Worm (Caenorhabditis elegans) whole organism, late embryonic: ENCODE data around the gene R05G9.3.

ENCODE experiments used
- Y22D7AL.16 ChIP-seq: sonication (generic microtip); optimal IDR thresholded peaks from 2 replicates; lab custom pipeline; 2016; ENCODE audit warnings: missing genetic modification characterization, missing compliant biosample characterization
- ceh-24 ChIP-seq: sonication (generic microtip); optimal IDR thresholded peaks from 2 replicates; lab custom pipeline; 2016; ENCODE audit warnings: mild to moderate bottlenecking, missing genetic modification characterization, missing compliant biosample characterization
- ceh-31 ChIP-seq: sonication (generic microtip); optimal IDR thresholded peaks from 2 replicates; lab custom pipeline; 2016; ENCODE audit warnings: missing genetic modification characterization, missing compliant biosample characterization
- ceh-34 ChIP-seq: sonication (generic microtip); optimal IDR thresholded peaks from 2 replicates; lab custom pipeline; 2016; ENCODE audit warnings: mild to moderate bottlenecking, missing genetic modification characterization, missing compliant biosample characterization
- ceh-48 ChIP-seq: sonication (generic microtip); optimal IDR thresholded peaks from 2 replicates; lab custom pipeline; 2016; ENCODE audit warnings: missing genetic modification characterization, inconsistent platforms, missing compliant biosample characterization
- elt-2 ChIP-seq: sonication (generic microtip); optimal IDR thresholded peaks from 2 replicates; lab custom pipeline; 2016; ENCODE audit warnings: missing genetic modification reagents, missing genetic modification characterization, missing compliant biosample characterization
- ets-4 ChIP-seq: sonication (generic microtip); optimal IDR thresholded peaks from 2 replicates; lab custom pipeline; 2016; ENCODE audit warnings: missing genetic modification characterization, missing compliant biosample characterization
- fax-1 ChIP-seq: sonication (generic microtip); optimal IDR thresholded peaks from 2 replicates; lab custom pipeline; 2016; ENCODE audit warnings: missing genotype, missing genetic modification characterization, missing compliant biosample characterization
- hlh-13 ChIP-seq: fragments of 200-800 bp; sonication (Bioruptor generic); optimal IDR thresholded peaks from 2 replicates; lab custom pipeline; 2018; ENCODE audit warnings: mild to moderate bottlenecking, missing genetic modification characterization, missing compliant biosample characterization
- hlh-6 ChIP-seq: sonication (generic microtip); optimal IDR thresholded peaks from 2 replicates; lab custom pipeline; 2016; ENCODE audit warnings: missing genotype, missing genetic modification characterization, missing compliant biosample characterization
- hlh-8 ChIP-seq: sonication (generic microtip); optimal IDR thresholded peaks from 2 replicates; lab custom pipeline; 2016; ENCODE audit warnings: missing genotype, missing genetic modification characterization, missing compliant biosample characterization
- lim-6 ChIP-seq: sonication (generic microtip); optimal IDR thresholded peaks from 2 replicates; lab custom pipeline; 2016; ENCODE audit warnings: missing genetic modification characterization, missing compliant biosample characterization
- lin-11 ChIP-seq: fragments of 200-800 bp; sonication (Bioruptor generic); optimal IDR thresholded peaks from 2 replicates; lab custom pipeline; 2018; ENCODE audit warnings: mild to moderate bottlenecking, missing genetic modification characterization, missing compliant biosample characterization
- madf-2 ChIP-seq: sonication (generic microtip); optimal IDR thresholded peaks from 2 replicates; lab custom pipeline; 2017; ENCODE audit warnings: missing genetic modification characterization, missing compliant biosample characterization
- nfya-1 ChIP-seq: sonication (generic microtip); optimal IDR thresholded peaks from 2 replicates; lab custom pipeline; 2017; ENCODE audit warnings: missing genetic modification characterization, mild to moderate bottlenecking, missing compliant biosample characterization, antibody characterized with exemption, moderate library complexity
- nhr-232 ChIP-seq: sonication (generic microtip); optimal IDR thresholded peaks from 2 replicates; lab custom pipeline; 2016; ENCODE audit warnings: missing genetic modification characterization, missing compliant biosample characterization
- pat-9 ChIP-seq: fragments of 200-800 bp; sonication (Bioruptor generic); optimal IDR thresholded peaks from 2 replicates; lab custom pipeline; 2018; ENCODE audit warnings: mild to moderate bottlenecking, missing genetic modification characterization, moderate library complexity, missing compliant biosample characterization
- pax-1 ChIP-seq: fragments of 150-350 bp; optimal IDR thresholded peaks from 2 replicates; lab custom pipeline; 2014; ENCODE audit warnings: missing biosample characterization, missing genetic modification characterization
- pha-2 ChIP-seq: sonication (generic microtip); optimal IDR thresholded peaks from 2 replicates; lab custom pipeline; 2017; ENCODE audit warnings: mild to moderate bottlenecking, missing genetic modification characterization, missing compliant biosample characterization
- pha-4 ChIP-seq: fragments of 150-350 bp; optimal IDR thresholded peaks from 2 replicates; lab custom pipeline; 2018; ENCODE audit warnings: missing biosample characterization, missing genetic modification reagents, missing genetic modification characterization
- pqm-1 ChIP-seq: sonication (generic microtip); optimal IDR thresholded peaks from 2 replicates; lab custom pipeline; 2016; ENCODE audit warnings: missing genetic modification characterization, missing compliant biosample characterization
- pros-1 ChIP-seq: fragments of 150-350 bp; optimal IDR thresholded peaks from 2 replicates; lab custom pipeline; 2014; ENCODE audit warnings: missing biosample characterization, missing genetic modification reagents, missing genetic modification characterization
- ref-2 ChIP-seq: sonication (generic microtip); optimal IDR thresholded peaks from 2 replicates; lab custom pipeline; 2016; ENCODE audit warnings: missing genetic modification characterization, missing compliant biosample characterization
- rnt-1 ChIP-seq: sonication (generic microtip); optimal IDR thresholded peaks from 2 replicates; lab custom pipeline; 2016; ENCODE audit warnings: missing genetic modification characterization, missing compliant biosample characterization
- sdc-2 ChIP-seq: sonication (generic microtip); optimal IDR thresholded peaks from 2 replicates; lab custom pipeline; 2016; ENCODE audit warnings: missing genotype, missing genetic modification characterization, missing compliant biosample characterization
- sox-2 ChIP-seq: fragments of 200-800 bp; sonication (Bioruptor generic); IDR thresholded peaks from 2 replicates; pipeline ENCODE4 v1.3.6; 2022; ENCODE audit warnings: missing genetic modification reagents, missing genetic modification characterization, missing compliant biosample characterization
- syd-9 ChIP-seq: sonication (generic microtip); optimal IDR thresholded peaks from 2 replicates; lab custom pipeline; 2016; ENCODE audit warnings: mild to moderate bottlenecking, missing genetic modification characterization, moderate library complexity, missing compliant biosample characterization
- tbx-2 ChIP-seq: sonication (generic microtip); optimal IDR thresholded peaks from 2 replicates; lab custom pipeline; 2016; ENCODE audit warnings: missing genetic modification characterization, missing compliant biosample characterization
- tbx-7 ChIP-seq: sonication (generic microtip); optimal IDR thresholded peaks from 2 replicates; lab custom pipeline; 2016; ENCODE audit warnings: missing genotype, missing genetic modification characterization, missing compliant biosample characterization
- ttx-3 ChIP-seq: sonication (generic microtip); optimal IDR thresholded peaks from 2 replicates; lab custom pipeline; 2016; ENCODE audit warnings: missing genetic modification reagents, missing genetic modification characterization, missing compliant biosample characterization
- unc-42 ChIP-seq: sonication (generic microtip); optimal IDR thresholded peaks from 2 replicates; lab custom pipeline; 2016; ENCODE audit warnings: missing genotype, missing genetic modification characterization, missing compliant biosample characterization
- unc-55 ChIP-seq: sonication (generic microtip); optimal IDR thresholded peaks from 2 replicates; lab custom pipeline; 2017; ENCODE audit warnings: missing biosample characterization, missing genetic modification reagents, missing genetic modification characterization
- unc-86 ChIP-seq: sonication (generic microtip); optimal IDR thresholded peaks from 2 replicates; lab custom pipeline; 2016; ENCODE audit warnings: missing genetic modification characterization, missing compliant biosample characterization
- zip-5 ChIP-seq: sonication (generic microtip); optimal IDR thresholded peaks from 2 replicates; lab custom pipeline; 2016; ENCODE audit warnings: missing genetic modification characterization, missing compliant biosample characterization
- ztf-16 ChIP-seq: sonication (generic microtip); optimal IDR thresholded peaks from 2 replicates; lab custom pipeline; 2017; ENCODE audit warnings: missing genetic modification characterization, missing compliant biosample characterization

R05G9.3 gene

DNA sequence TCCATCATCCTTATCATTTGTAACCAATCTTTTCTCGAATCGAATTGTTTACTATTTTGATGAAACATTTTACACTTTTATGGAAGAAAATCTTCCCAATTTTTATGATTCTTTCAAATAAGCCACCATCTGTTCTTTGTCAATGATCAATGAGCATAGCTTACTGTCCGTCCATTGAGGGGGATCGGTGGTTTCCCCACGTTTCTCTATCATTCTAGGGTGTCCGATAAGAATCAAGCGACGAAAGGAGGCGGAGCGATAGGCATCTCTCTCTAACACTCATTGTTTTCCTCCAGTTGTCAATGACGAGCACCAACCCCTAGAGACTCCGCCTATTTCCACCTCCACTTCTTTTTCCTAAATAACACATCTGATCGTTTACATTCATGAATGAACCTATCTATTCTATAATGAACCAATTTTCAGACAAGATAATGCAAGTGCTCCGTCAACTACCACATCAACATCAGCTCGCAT, 23.2 kb upstream of the R05G9.3 start, which contains the start of gene C56E6.2:
TSS of gene C56E6.2 (plus strand) at position 427 of the 477 bp plus-strand sequence.
- TF ChIP-seq elt-2 (tag; lab: Kevin White, UChicago), result peak; percentile 53
- TF ChIP-seq unc-55 (GFP tag; lab: Kevin White, UChicago), result peak; percentile 13
- no peak for TF ChIP-seq pax-1 (tag; lab: Kevin White, UChicago)
- TF ChIP-seq, all 69 proteins: peak for 2

- TF ChIP-seq hlh-13 (GFP tag; lab: Kevin White, UChicago) (no peak), ztf-16 (tag; lab: Kevin White, UChicago) (no peak), ceh-24 (tag; lab: Kevin White, UChicago) (no peak), ttx-3 (tag; lab: Kevin White, UChicago) (no peak), syd-9 (tag; lab: Kevin White, UChicago) (no peak), tbx-7 (no peak), ceh-48 (no peak), elt-2 (tag; lab: Kevin White, UChicago) (no peak), fax-1 (tag; lab: Kevin White, UChicago) (no peak)
Measured at ce11 chrII:6523940-6524339, 22.6 kb upstream of the R05G9.3 start.

DNA sequence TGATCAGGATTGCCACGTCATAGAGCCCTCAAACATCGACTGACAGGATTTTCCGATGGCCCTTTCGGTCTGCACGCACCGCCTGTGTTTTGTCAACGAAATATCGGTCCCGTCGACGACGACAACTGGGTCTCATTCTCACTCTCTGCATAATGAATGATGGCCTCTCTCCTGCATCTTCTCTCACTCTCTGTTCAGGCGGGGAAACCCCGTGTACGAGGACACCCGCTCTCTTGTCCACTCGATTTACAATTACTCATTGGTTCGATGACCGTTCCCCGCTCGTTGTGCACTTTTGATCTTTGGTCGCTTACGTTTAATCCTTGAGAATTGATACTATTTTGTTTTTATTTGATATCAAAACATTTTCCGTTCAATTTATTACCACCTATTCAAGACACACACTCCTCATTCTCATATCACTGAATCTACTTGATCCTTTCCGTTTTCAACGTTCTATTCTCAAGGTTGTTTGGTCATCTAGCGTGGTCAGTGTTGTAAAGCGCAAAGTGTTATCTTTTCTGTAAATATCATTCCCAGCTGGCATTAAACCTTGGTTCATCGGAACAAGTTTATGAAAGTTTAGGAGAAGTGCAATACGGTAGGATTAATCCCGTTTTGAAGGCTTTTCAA, 21.4 kb upstream of the R05G9.3 start:
- no peak for TF ChIP-seq pha-4 (tag; lab: Kevin White, UChicago)
- TF ChIP-seq ceh-31 (tag; lab: Kevin White, UChicago), result peak; percentile 57
- peak; percentile 72 for TF ChIP-seq tbx-2 (tag; lab: Kevin White, UChicago)
- peak; percentile 32 for TF ChIP-seq ceh-34 (tag; lab: Kevin White, UChicago)
- peak; percentile 1 for TF ChIP-seq hlh-8 (tag; lab: Kevin White, UChicago)
- TF ChIP-seq sdc-2 (tag; lab: Kevin White, UChicago), result peak; percentile 30
- peak; percentile 39 for TF ChIP-seq ref-2
- TF ChIP-seq rnt-1 (tag; lab: Kevin White, UChicago), result peak; percentile 18
- TF ChIP-seq sox-2 (GFP tag; lab: Robert Waterston, UW), result no peak
- TF ChIP-seq nfya-1, result peak; percentile 21
- no peak for TF ChIP-seq madf-2 (tag; lab: Kevin White, UChicago)
- TF ChIP-seq Y22D7AL.16 (tag; lab: Kevin White, UChicago), result no peak
- no peak for TF ChIP-seq pros-1 (tag; lab: Kevin White, UChicago)
- peak; percentile 74 for TF ChIP-seq unc-55 (GFP tag; lab: Kevin White, UChicago)
- TF ChIP-seq, all 69 proteins: peak for 9

DNA sequence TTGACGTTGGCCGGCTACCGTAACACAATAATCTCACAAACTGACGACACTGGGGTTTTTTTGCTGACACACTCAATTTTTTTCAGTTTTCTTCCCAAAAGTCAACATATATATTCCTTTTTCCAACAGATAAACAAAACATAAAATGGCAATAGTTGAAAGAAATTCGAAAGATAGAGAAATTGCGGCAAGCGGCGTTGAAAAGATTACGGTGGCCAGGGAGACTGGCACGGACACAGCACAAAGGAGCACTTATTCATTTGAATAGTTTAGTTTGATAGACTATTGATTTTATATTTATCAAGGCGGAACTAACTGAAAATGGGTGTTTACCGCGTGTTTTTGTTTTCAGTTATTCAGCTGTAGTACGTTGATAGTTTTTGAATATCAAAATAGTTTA, 20.0 kb upstream of the R05G9.3 start, which contains the start of gene toe-2:
TSS of gene toe-2 (minus strand) at position 70 of the 400 bp plus-strand sequence.
- TF ChIP-seq elt-2 (tag; lab: Kevin White, UChicago), result no peak
- TF ChIP-seq hlh-6 (tag; lab: Kevin White, UChicago), result no peak
- TF ChIP-seq ets-4 (tag; lab: Kevin White, UChicago), result no peak
- TF ChIP-seq pha-2, result no peak
- TF ChIP-seq lin-11 (tag; lab: Kevin White, UChicago), result no peak
- TF ChIP-seq nhr-232 (tag; lab: Kevin White, UChicago), result no peak
- no peak for TF ChIP-seq unc-42
- no peak for TF ChIP-seq lim-6 (tag; lab: Kevin White, UChicago)
- no peak for TF ChIP-seq zip-5
- no peak for TF ChIP-seq unc-86 (tag; lab: Kevin White, UChicago)
- no peak for TF ChIP-seq hlh-8 (tag; lab: Kevin White, UChicago)
- TF ChIP-seq pha-4 (tag; lab: Kevin White, UChicago), result no peak
- TF ChIP-seq pat-9 (tag; lab: Kevin White, UChicago), result no peak
- TF ChIP-seq pqm-1 (tag; lab: Kevin White, UChicago), result no peak
- TF ChIP-seq sox-2 (GFP tag; lab: Robert Waterston, UW), result no peak
- TF ChIP-seq, all 69 proteins: peak for 0
